Fruit fly (Drosophila melanogaster) whole organism, pupa: ENCODE data around the gene Ndf.

Experiments used
- CG10348 ChIP-seq: fragments of 200-800 bp; sonication (Bioruptor generic); IDR thresholded peaks from 2 replicates; pipeline ENCODE4 v1.3.6; 2022; ENCODE audit warnings: missing biosample characterization, missing genetic modification characterization
- CG12605 ChIP-seq: fragments of 200-800 bp; sonication (Bioruptor generic); IDR thresholded peaks from 2 replicates; pipeline ENCODE4 v1.3.6; 2022; ENCODE audit warnings: missing biosample characterization, missing genetic modification characterization
- CG13204 ChIP-seq: fragments of 200-800 bp; sonication (Bioruptor generic); optimal IDR thresholded peaks from 2 replicates; lab custom pipeline; 2018; ENCODE audit warnings: missing biosample characterization, mild to moderate bottlenecking, missing genetic modification characterization, moderate library complexity
- CG14655 ChIP-seq: fragments of 200-800 bp; sonication (Bioruptor generic); optimal IDR thresholded peaks from 3 replicates; lab custom pipeline; 2017; ENCODE audit warnings: mild to moderate bottlenecking, missing biosample characterization, missing genetic modification reagents, missing genetic modification characterization
- CG15710 ChIP-seq: fragments of 200-800 bp; sonication (Bioruptor generic); optimal IDR thresholded peaks from 2 replicates; lab custom pipeline; 2018; ENCODE audit warnings: missing biosample characterization, mild to moderate bottlenecking, missing genetic modification characterization, moderate library complexity
- CG17806 ChIP-seq: fragments of 200-800 bp; sonication (Bioruptor generic); optimal IDR thresholded peaks from 2 replicates; lab custom pipeline; 2018; ENCODE audit warnings: missing biosample characterization, mild to moderate bottlenecking, missing genetic modification characterization, moderate library complexity
- CG32121 ChIP-seq: fragments of 200-800 bp; sonication (Bioruptor generic); IDR thresholded peaks from 2 replicates; pipeline ENCODE4 v1.3.6; 2022; ENCODE audit warnings: missing biosample characterization, missing genetic modification characterization
- CG34367 ChIP-seq: fragments of 200-800 bp; sonication (Bioruptor generic); optimal IDR thresholded peaks from 2 replicates; lab custom pipeline; 2018; ENCODE audit warnings: missing biosample characterization, mild to moderate bottlenecking, missing genetic modification characterization
- CG4496 ChIP-seq: fragments of 200-800 bp; sonication (Bioruptor generic); IDR thresholded peaks from 3 replicates; pipeline ENCODE4 v1.3.6; 2022; ENCODE audit warnings: missing biosample characterization, missing genetic modification characterization
- CG8159 ChIP-seq: fragments of 200-800 bp; sonication (Bioruptor generic); optimal IDR thresholded peaks from 3 replicates; lab custom pipeline; 2018; ENCODE audit warnings: missing biosample characterization, mild to moderate bottlenecking, missing genetic modification characterization, moderate library complexity
- CG8301 ChIP-seq: fragments of 200-800 bp; sonication (Bioruptor generic); optimal IDR thresholded peaks from 2 replicates; lab custom pipeline; 2018; ENCODE audit warnings: missing biosample characterization, mild to moderate bottlenecking, missing genetic modification characterization
- CG9948 ChIP-seq: fragments of 200-800 bp; sonication (Bioruptor generic); optimal IDR thresholded peaks from 2 replicates; lab custom pipeline; 2018; ENCODE audit warnings: missing biosample characterization, mild to moderate bottlenecking, missing genetic modification characterization, moderate library complexity
- D1 ChIP-seq: fragments of 200-800 bp; sonication (Bioruptor generic); optimal IDR thresholded peaks from 2 replicates; lab custom pipeline; 2018; ENCODE audit warnings: missing biosample characterization, mild to moderate bottlenecking, missing genetic modification characterization, moderate library complexity
- EcR ChIP-seq: fragments of 200-800 bp; sonication (Bioruptor generic); optimal IDR thresholded peaks from 3 replicates; lab custom pipeline; 2019; ENCODE audit warnings: missing biosample characterization, missing genetic modification characterization, mild to moderate bottlenecking, moderate library complexity, missing genetic modification reagents
- Ets98B ChIP-seq: fragments of 200-800 bp; sonication (Bioruptor generic); IDR thresholded peaks from 2 replicates; pipeline ENCODE4 v1.3.6; 2022; ENCODE audit warnings: missing biosample characterization, missing genetic modification characterization
- Pif1A ChIP-seq: fragments of 200-800 bp; sonication (Bioruptor generic); optimal IDR thresholded peaks from 3 replicates; lab custom pipeline; 2016; ENCODE audit warnings: missing biosample characterization, missing genetic modification characterization
- Pif1B ChIP-seq: fragments of 200-800 bp; sonication (Bioruptor generic); optimal IDR thresholded peaks from 3 replicates; lab custom pipeline; 2016; ENCODE audit warnings: missing biosample characterization, missing genetic modification characterization
- Snoo ChIP-seq: fragments of 200-800 bp; sonication (Bioruptor generic); optimal IDR thresholded peaks from 3 replicates; lab custom pipeline; 2017; ENCODE audit warnings: missing biosample characterization, mild to moderate bottlenecking, missing genetic modification characterization, inconsistent platforms
- fd96Ca ChIP-seq: fragments of 200-800 bp; sonication (Bioruptor generic); IDR thresholded peaks from 3 replicates; pipeline ENCODE4 v1.3.6; 2022; ENCODE audit warnings: missing biosample characterization, missing genetic modification characterization
- gl ChIP-seq: fragments of 200-800 bp; sonication (Bioruptor generic); optimal IDR thresholded peaks from 2 replicates; lab custom pipeline; 2018; ENCODE audit warnings: missing biosample characterization, mild to moderate bottlenecking, missing genetic modification characterization
- rn ChIP-seq: fragments of 200-800 bp; sonication (Bioruptor generic); IDR thresholded peaks from 2 replicates; pipeline ENCODE4 v1.3.6; 2022; ENCODE audit warnings: missing biosample characterization, missing genetic modification characterization

Ndf gene

dm6 chr2L:9981809-9982208, 21.8 kb upstream of the Ndf start:
- TF ChIP-seq CG8301 (peak; percentile 5), CG34367 (tag; lab: Kevin White, UChicago) (no peak), Pif1B (GFP tag; lab: Kevin White, UChicago) (peak; percentile 4), Ets98B (no peak), CG32121 (GFP tag; lab: Robert Waterston, UW) (no peak), Snoo (tag; lab: Kevin White, UChicago) (peak; percentile 44), CG17806 (tag; lab: Kevin White, UChicago) (peak; percentile 72), CG12605 (GFP tag; lab: Robert Waterston, UW) (no peak), gl (tag; lab: Kevin White, UChicago) (peak; percentile 7), fd96Ca (no peak), EcR (GFP tag; lab: Kevin White, UChicago) (no peak), CG13204 (no peak), CG14655 (GFP tag; lab: Kevin White, UChicago) (peak; percentile 38), Pif1A (GFP tag; lab: Kevin White, UChicago) (peak; percentile 4), CG10348 (no peak), CG8159 (tag; lab: Kevin White, UChicago) (peak; percentile 72), CG9948 (peak; percentile 57), D1 (tag; lab: Kevin White, UChicago) (no peak), CG15710 (peak; percentile 54), CG4496 (GFP tag; lab: Robert Waterston, UW) (no peak), rn (no peak)

dm6 chr2L:9982516-9982915, 21.1 kb upstream of the Ndf start:
- no peak for TF ChIP-seq D1 (tag; lab: Kevin White, UChicago)
- peak; percentile 73 for TF ChIP-seq Pif1A (GFP tag; lab: Kevin White, UChicago)
- peak; percentile 75 for TF ChIP-seq Snoo (tag; lab: Kevin White, UChicago)
- TF ChIP-seq CG8159 (tag; lab: Kevin White, UChicago), result peak; percentile 81
- no peak for TF ChIP-seq CG4496 (GFP tag; lab: Robert Waterston, UW)
- TF ChIP-seq CG34367 (tag; lab: Kevin White, UChicago), result peak; percentile 20
- TF ChIP-seq CG17806 (tag; lab: Kevin White, UChicago), result peak; percentile 70
- no peak for TF ChIP-seq CG12605 (GFP tag; lab: Robert Waterston, UW)
- TF ChIP-seq Pif1B (GFP tag; lab: Kevin White, UChicago), result peak; percentile 55
- TF ChIP-seq CG15710, result peak; percentile 64
- no peak for TF ChIP-seq CG8301
- no peak for TF ChIP-seq CG32121 (GFP tag; lab: Robert Waterston, UW)
- peak; percentile 65 for TF ChIP-seq CG9948
- TF ChIP-seq CG14655 (GFP tag; lab: Kevin White, UChicago), result peak; percentile 29

dm6 chr2L:9984078-9984772, 19.4 kb upstream of the Ndf start, which contains the start of gene bib:
Gene bib (plus strand): TSS chr2L:9984645.
- TF ChIP-seq CG15710 (peak; percentile 89), CG10348 (no peak), Ets98B (peak; percentile 51), CG8301 (peak; percentile 84), EcR (GFP tag; lab: Kevin White, UChicago) (peak; percentile 56), CG34367 (tag; lab: Kevin White, UChicago) (peak; percentile 85), CG4496 (GFP tag; lab: Robert Waterston, UW) (peak; percentile 73; the same call in 1 of the 3 replicates), fd96Ca (peak; percentile 51; the same call in 1 of the 3 replicates), CG12605 (GFP tag; lab: Robert Waterston, UW) (0 out of 2 replicates have a peak, but pooled peaks have one; percentile 33), CG9948 (peak; percentile 96), Pif1B (GFP tag; lab: Kevin White, UChicago) (peak; percentile 90), CG14655 (GFP tag; lab: Kevin White, UChicago) (peak; percentile 92), Snoo (tag; lab: Kevin White, UChicago) (peak; percentile 82), rn (no peak), CG32121 (GFP tag; lab: Robert Waterston, UW) (peak; percentile 62), Pif1A (GFP tag; lab: Kevin White, UChicago) (peak; percentile 80), CG17806 (tag; lab: Kevin White, UChicago) (peak; percentile 90), CG8159 (tag; lab: Kevin White, UChicago) (peak; percentile 95), D1 (tag; lab: Kevin White, UChicago) (peak; percentile 97), CG13204 (peak; percentile 82), gl (tag; lab: Kevin White, UChicago) (peak; percentile 68)

dm6 chr2L:9986402-9987350, 17.0 kb upstream of the Ndf start:
- TF ChIP-seq CG34367 (tag; lab: Kevin White, UChicago), result peak; percentile 92
- TF ChIP-seq CG15710, result peak; percentile 94
- TF ChIP-seq rn, result peak; percentile 90
- peak; percentile 89 for TF ChIP-seq CG32121 (GFP tag; lab: Robert Waterston, UW)
- peak; percentile 94 for TF ChIP-seq CG14655 (GFP tag; lab: Kevin White, UChicago)
- TF ChIP-seq gl (tag; lab: Kevin White, UChicago), result peak; percentile 92
- peak; percentile 92 for TF ChIP-seq CG9948
- TF ChIP-seq Ets98B, result peak; percentile 95
- TF ChIP-seq CG10348, result 0 out of 2 replicates have a peak, but pooled peaks have one; percentile 28
- peak; percentile 92 for TF ChIP-seq CG8301
- TF ChIP-seq CG12605 (GFP tag; lab: Robert Waterston, UW), result peak; percentile 90
- TF ChIP-seq Pif1B (GFP tag; lab: Kevin White, UChicago), result peak; percentile 95
- TF ChIP-seq CG13204, result peak; percentile 89
- TF ChIP-seq EcR (GFP tag; lab: Kevin White, UChicago), result peak; percentile 76
- peak; percentile 81 for TF ChIP-seq Snoo (tag; lab: Kevin White, UChicago)
- TF ChIP-seq CG17806 (tag; lab: Kevin White, UChicago), result peak; percentile 94
- TF ChIP-seq CG4496 (GFP tag; lab: Robert Waterston, UW), result peak; percentile 95
- TF ChIP-seq fd96Ca, result peak; percentile 97
- peak; percentile 45 for TF ChIP-seq D1 (tag; lab: Kevin White, UChicago)
- peak; percentile 93 for TF ChIP-seq CG8159 (tag; lab: Kevin White, UChicago)
- TF ChIP-seq Pif1A (GFP tag; lab: Kevin White, UChicago), result peak; percentile 93
